Fruit fly (Drosophila melanogaster): ENCODE results near the gene CG43815.
A peak's percentile ranks its signal among the peaks of the same experiment; 100 is the strongest.

The CG43815 gene

DNA sequence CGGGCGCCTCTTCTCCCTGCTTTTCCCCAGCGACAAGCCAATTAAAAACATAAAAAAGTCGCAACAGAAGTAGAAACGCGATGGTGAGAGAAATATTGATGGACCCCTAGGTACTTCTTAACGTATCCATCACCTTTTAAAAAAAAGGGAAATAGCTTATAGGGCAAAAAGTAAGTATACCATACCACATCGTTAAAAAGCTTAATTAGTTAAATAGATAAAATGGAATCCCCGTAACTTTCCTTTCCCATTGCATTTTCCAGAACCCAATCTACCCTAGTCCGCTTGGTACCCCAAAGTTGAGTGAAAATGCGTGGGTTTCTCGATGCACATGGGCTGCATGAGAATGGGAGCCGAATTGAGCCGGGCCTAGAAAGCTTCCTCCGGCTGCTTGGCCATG, 18.6 kb downstream of the CG43815 start:
- TF ChIP-seq CG34367 (tag; optimal IDR thresholded peaks at IDR 0.05) (peak; percentile 9), CG15710 (tag; optimal IDR thresholded peaks at IDR 0.05) (peak; percentile 51), CG8159 (tag; optimal IDR thresholded peaks at IDR 0.05) (peak; percentile 34), CG10348 (GFP tag; IDR thresholded peaks at IDR 0.05) (no peak), CG17806 (tag; optimal IDR thresholded peaks at IDR 0.05) (peak; percentile 35), CG9948 (tag; optimal IDR thresholded peaks at IDR 0.05) (peak; percentile 55), CG4496 (GFP tag; IDR thresholded peaks at IDR 0.05) (peak; percentile 31; the same call in 1 of the 3 replicates), CG8301 (tag; optimal IDR thresholded peaks at IDR 0.05) (peak; percentile 39), Pif1A (GFP tag; optimal IDR thresholded peaks at IDR 0.05) (peak; percentile 18), CG32121 (GFP tag; IDR thresholded peaks at IDR 0.05) (no peak), Ets98B (GFP tag; IDR thresholded peaks at IDR 0.05) (no peak), D1 (tag; optimal IDR thresholded peaks at IDR 0.05) (no peak), gl (tag; optimal IDR thresholded peaks at IDR 0.05) (no peak), fd96Ca (GFP tag; IDR thresholded peaks at IDR 0.05) (no peak), CG14655 (GFP tag; optimal IDR thresholded peaks at IDR 0.05) (peak; percentile 43)

dm6 chr2L:3597126-3597525, 21.1 kb downstream of the CG43815 start:
- TF ChIP-seq fd96Ca (GFP tag; IDR thresholded peaks at IDR 0.05), result peak; percentile 60; the same call in 2 of the 3 replicates
- peak; percentile 25 for TF ChIP-seq CG17806 (tag; optimal IDR thresholded peaks at IDR 0.05)
- no peak for TF ChIP-seq CG34367 (tag; optimal IDR thresholded peaks at IDR 0.05)
- TF ChIP-seq EcR (GFP tag; optimal IDR thresholded peaks at IDR 0.05), result no peak
- no peak for TF ChIP-seq CG13204 (GFP tag; optimal IDR thresholded peaks at IDR 0.05)
- TF ChIP-seq CG15710 (tag; optimal IDR thresholded peaks at IDR 0.05), result no peak
- TF ChIP-seq Pif1A (GFP tag; optimal IDR thresholded peaks at IDR 0.05), result no peak
- no peak for TF ChIP-seq CG10348 (GFP tag; IDR thresholded peaks at IDR 0.05)
- TF ChIP-seq CG8301 (tag; optimal IDR thresholded peaks at IDR 0.05), result no peak
- TF ChIP-seq CG4496 (GFP tag; IDR thresholded peaks at IDR 0.05), result peak; percentile 66; the same call in 2 of the 3 replicates
- TF ChIP-seq D1 (tag; optimal IDR thresholded peaks at IDR 0.05), result no peak
- TF ChIP-seq CG9948 (tag; optimal IDR thresholded peaks at IDR 0.05), result no peak
- 0 out of 2 replicates have a peak, but pooled peaks have one; percentile 17 for TF ChIP-seq CG12605 (GFP tag; IDR thresholded peaks at IDR 0.05)
- TF ChIP-seq Pif1B (GFP tag; optimal IDR thresholded peaks at IDR 0.05), result no peak

- peak; percentile 71 for TF ChIP-seq fd96Ca (GFP tag; IDR thresholded peaks at IDR 0.05)
- TF ChIP-seq CG12605 (GFP tag; IDR thresholded peaks at IDR 0.05), result no peak
- TF ChIP-seq CG14655 (GFP tag; optimal IDR thresholded peaks at IDR 0.05), result peak; percentile 63
- no peak for TF ChIP-seq rn (GFP tag; IDR thresholded peaks at IDR 0.05)
- no peak for TF ChIP-seq D1 (tag; optimal IDR thresholded peaks at IDR 0.05)
- no peak for TF ChIP-seq CG13204 (GFP tag; optimal IDR thresholded peaks at IDR 0.05)
- TF ChIP-seq gl (tag; optimal IDR thresholded peaks at IDR 0.05), result no peak
- TF ChIP-seq Snoo (tag; optimal IDR thresholded peaks at IDR 0.05), result no peak
- no peak for TF ChIP-seq EcR (GFP tag; optimal IDR thresholded peaks at IDR 0.05)
- TF ChIP-seq CG17806 (tag; optimal IDR thresholded peaks at IDR 0.05), result peak; percentile 52
- TF ChIP-seq CG8159 (tag; optimal IDR thresholded peaks at IDR 0.05), result peak; percentile 47
- no peak for TF ChIP-seq CG32121 (GFP tag; IDR thresholded peaks at IDR 0.05)
- peak; percentile 66 for TF ChIP-seq CG4496 (GFP tag; IDR thresholded peaks at IDR 0.05)
- TF ChIP-seq CG9948 (tag; optimal IDR thresholded peaks at IDR 0.05), result peak; percentile 57
- TF ChIP-seq CG15710 (tag; optimal IDR thresholded peaks at IDR 0.05), result peak; percentile 44
- no peak for TF ChIP-seq CG10348 (GFP tag; IDR thresholded peaks at IDR 0.05)
- TF ChIP-seq Pif1A (GFP tag; optimal IDR thresholded peaks at IDR 0.05), result peak; percentile 41
- TF ChIP-seq Pif1B (GFP tag; optimal IDR thresholded peaks at IDR 0.05), result no peak
- TF ChIP-seq CG8301 (tag; optimal IDR thresholded peaks at IDR 0.05), result peak; percentile 28
- TF ChIP-seq CG34367 (tag; optimal IDR thresholded peaks at IDR 0.05), result peak; percentile 45
- peak; percentile 33 for TF ChIP-seq Ets98B (GFP tag; IDR thresholded peaks at IDR 0.05)
Observed at dm6 chr2L:3598485-3598884, 22.5 kb downstream of the CG43815 start.

DNA sequence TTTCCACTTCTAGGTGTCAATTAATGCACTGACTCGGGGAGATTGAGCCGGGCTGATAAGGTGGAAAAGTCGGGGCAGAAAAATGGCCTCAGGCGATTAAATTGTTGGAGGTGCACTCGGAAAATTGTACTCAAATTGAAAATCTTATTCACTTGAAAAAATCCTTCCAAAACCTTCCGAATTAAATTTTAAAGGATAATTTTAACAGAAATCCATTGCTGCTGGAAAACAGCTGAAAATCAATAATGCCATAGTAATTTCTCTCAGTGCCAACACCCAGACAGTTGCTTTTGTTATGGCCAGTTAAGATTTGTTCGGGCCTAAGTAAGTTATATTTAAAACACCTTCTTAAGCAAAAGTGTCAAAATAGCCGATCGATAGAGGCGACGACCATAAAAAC, 24.8 kb downstream of the CG43815 start:
- TF ChIP-seq CG17806 (tag; optimal IDR thresholded peaks at IDR 0.05), result peak; percentile 24
- TF ChIP-seq fd96Ca (GFP tag; IDR thresholded peaks at IDR 0.05), result 0 out of 3 replicates have a peak, but pooled peaks have one; percentile 10
- no peak for TF ChIP-seq rn (GFP tag; IDR thresholded peaks at IDR 0.05)
- no peak for TF ChIP-seq Pif1B (GFP tag; optimal IDR thresholded peaks at IDR 0.05)
- peak; percentile 12 for TF ChIP-seq CG8159 (tag; optimal IDR thresholded peaks at IDR 0.05)
- TF ChIP-seq CG15710 (tag; optimal IDR thresholded peaks at IDR 0.05), result peak; percentile 25
- TF ChIP-seq EcR (GFP tag; optimal IDR thresholded peaks at IDR 0.05), result no peak

- TF ChIP-seq CG8159 (tag; optimal IDR thresholded peaks at IDR 0.05), result no peak
- no peak for TF ChIP-seq fd96Ca (GFP tag; IDR thresholded peaks at IDR 0.05)
- no peak for TF ChIP-seq CG15710 (tag; optimal IDR thresholded peaks at IDR 0.05)
- TF ChIP-seq gl (tag; optimal IDR thresholded peaks at IDR 0.05), result no peak
- no peak for TF ChIP-seq CG8301 (tag; optimal IDR thresholded peaks at IDR 0.05)
- TF ChIP-seq rn (GFP tag; IDR thresholded peaks at IDR 0.05), result no peak
- no peak for TF ChIP-seq CG4496 (GFP tag; IDR thresholded peaks at IDR 0.05)
- TF ChIP-seq CG10348 (GFP tag; IDR thresholded peaks at IDR 0.05), result no peak
- TF ChIP-seq EcR (GFP tag; optimal IDR thresholded peaks at IDR 0.05), result no peak
- TF ChIP-seq CG34367 (tag; optimal IDR thresholded peaks at IDR 0.05), result no peak
- no peak for TF ChIP-seq D1 (tag; optimal IDR thresholded peaks at IDR 0.05)
- TF ChIP-seq CG9948 (tag; optimal IDR thresholded peaks at IDR 0.05), result no peak
- TF ChIP-seq Pif1A (GFP tag; optimal IDR thresholded peaks at IDR 0.05), result no peak
- TF ChIP-seq CG14655 (GFP tag; optimal IDR thresholded peaks at IDR 0.05), result no peak
- no peak for TF ChIP-seq CG32121 (GFP tag; IDR thresholded peaks at IDR 0.05)
Observed at dm6 chr2L:3602589-3602988, 26.6 kb downstream of the CG43815 start.

DNA sequence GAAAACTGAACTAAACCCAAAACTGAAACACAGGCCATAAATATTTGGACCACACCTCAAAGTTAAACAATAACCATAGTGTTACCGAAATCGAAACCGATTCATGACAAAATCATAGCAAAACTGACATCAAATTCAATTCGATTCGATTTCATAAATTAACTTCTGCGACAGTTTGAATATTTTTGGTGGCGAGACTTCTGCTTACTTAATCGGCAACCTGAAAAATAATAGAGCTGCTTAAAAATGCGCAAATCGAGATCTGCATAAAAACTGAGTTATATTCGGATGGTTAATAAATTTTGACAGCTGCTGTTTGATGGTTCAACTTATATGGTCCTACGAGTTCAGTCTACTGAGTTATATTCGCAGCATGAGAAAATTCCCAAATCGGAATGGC, 27.5 kb downstream of the CG43815 start:
- TF ChIP-seq CG10348 (GFP tag; IDR thresholded peaks at IDR 0.05), result no peak
- no peak for TF ChIP-seq Snoo (tag; optimal IDR thresholded peaks at IDR 0.05)
- TF ChIP-seq CG8301 (tag; optimal IDR thresholded peaks at IDR 0.05), result no peak
- TF ChIP-seq CG32121 (GFP tag; IDR thresholded peaks at IDR 0.05), result no peak
- TF ChIP-seq CG14655 (GFP tag; optimal IDR thresholded peaks at IDR 0.05), result no peak
- TF ChIP-seq CG12605 (GFP tag; IDR thresholded peaks at IDR 0.05), result no peak
- no peak for TF ChIP-seq CG17806 (tag; optimal IDR thresholded peaks at IDR 0.05)
- TF ChIP-seq CG4496 (GFP tag; IDR thresholded peaks at IDR 0.05), result no peak
- no peak for TF ChIP-seq CG13204 (GFP tag; optimal IDR thresholded peaks at IDR 0.05)
- TF ChIP-seq Pif1B (GFP tag; optimal IDR thresholded peaks at IDR 0.05), result no peak
- TF ChIP-seq EcR (GFP tag; optimal IDR thresholded peaks at IDR 0.05), result no peak
- no peak for TF ChIP-seq CG9948 (tag; optimal IDR thresholded peaks at IDR 0.05)
